Fruit fly (Drosophila melanogaster) whole organism, embryonic: ENCODE results near the gene CG46467.

Source experiments
- Awh ChIP-seq: fragments of 200-800 bp; sonication (Bioruptor generic); IDR thresholded peaks from 2 replicates; pipeline ENCODE4, ENCODE4 v1.3.6; 2022; ENCODE audit warnings: missing biosample characterization, missing genetic modification characterization
- B-H2 ChIP-seq: fragments of 200-800 bp; sonication (Bioruptor generic); optimal IDR thresholded peaks from 2 replicates; lab custom pipeline; 2018; ENCODE audit warnings: missing biosample characterization, mild to moderate bottlenecking, missing genetic modification characterization
- CG1024 ChIP-seq: fragments of 200-800 bp; sonication (Bioruptor generic); IDR thresholded peaks from 2 replicates; pipeline ENCODE4 v1.3.6; 2022; ENCODE audit warnings: missing biosample characterization, missing genetic modification characterization
- CG10274 ChIP-seq: fragments of 200-800 bp; sonication (Bioruptor generic); optimal IDR thresholded peaks from 3 replicates; lab custom pipeline; 2017; ENCODE audit warnings: missing biosample characterization, mild to moderate bottlenecking, missing genetic modification characterization
- CG10543 ChIP-seq: fragments of 200-800 bp; sonication (Bioruptor generic); optimal IDR thresholded peaks from 3 replicates; lab custom pipeline; 2017; ENCODE audit warnings: missing biosample characterization, mild to moderate bottlenecking, missing genetic modification characterization, moderate library complexity
- CG11696 ChIP-seq: fragments of 200-800 bp; sonication (Bioruptor generic); IDR thresholded peaks from 2 replicates; pipeline ENCODE4 v1.3.6; 2022; ENCODE audit warnings: missing biosample characterization, missing genetic modification characterization
- CG15479 ChIP-seq: fragments of 200-800 bp; sonication (Bioruptor generic); optimal IDR thresholded peaks from 3 replicates; lab custom pipeline; 2019; ENCODE audit warnings: missing biosample characterization, mild to moderate bottlenecking, missing genetic modification characterization, moderate library complexity
- CG32532 ChIP-seq: fragments of 200-800 bp; sonication (Bioruptor generic); IDR thresholded peaks from 2 replicates; pipeline ENCODE4 v1.3.6; 2022; ENCODE audit warnings: missing biosample characterization, missing genetic modification characterization
- CG34376 ChIP-seq: fragments of 200-800 bp; sonication (Bioruptor generic); optimal IDR thresholded peaks from 2 replicates; lab custom pipeline; 2018; ENCODE audit warnings: missing biosample characterization, mild to moderate bottlenecking, missing genetic modification characterization
- CG6765 ChIP-seq: fragments of 200-800 bp; sonication (Bioruptor generic); optimal IDR thresholded peaks from 3 replicates; lab custom pipeline; 2017; ENCODE audit warnings: missing biosample characterization, mild to moderate bottlenecking, missing genetic modification characterization
- CG8290 ChIP-seq, 3 experiments: fragments of 200-800 bp; sonication (Bioruptor generic); optimal IDR thresholded peaks; 2 replicates each; lab custom pipeline; 2016 to 2019; ENCODE audit warnings: missing biosample characterization in 3 of 3, missing genetic modification characterization in 3 of 3, mild to moderate bottlenecking in 2 of 3, moderate library complexity in 1 of 3
- CG8478 ChIP-seq: fragments of >200 bp; optimal IDR thresholded peaks from 2 replicates; lab custom pipeline; 2018
- Deaf1 ChIP-seq: fragments of 200-800 bp; optimal IDR thresholded peaks from 3 replicates; lab custom pipeline; 2019; ENCODE audit warnings: missing biosample characterization, mild to moderate bottlenecking, missing genetic modification characterization, moderate library complexity
- Drgx ChIP-seq: fragments of 200-800 bp; sonication (Bioruptor generic); IDR thresholded peaks from 2 replicates; pipeline ENCODE4 v1.3.6; 2022; ENCODE audit warnings: missing biosample characterization, missing genetic modification characterization
- Lpt ChIP-seq: fragments of >200 bp; optimal IDR thresholded peaks from 2 replicates; lab custom pipeline; 2018; ENCODE audit warnings: missing biosample characterization, missing genetic modification characterization
- Meics ChIP-seq: fragments of 200-800 bp; sonication (Bioruptor generic); optimal IDR thresholded peaks from 2 replicates; lab custom pipeline; 2017; ENCODE audit warnings: missing biosample characterization, mild to moderate bottlenecking, missing genetic modification characterization
- Pdp1 ChIP-seq, 2 experiments: fragments of 200-800 bp; sonication (Bioruptor generic); optimal IDR thresholded peaks; 3 replicates each; lab custom pipeline; 2016; ENCODE audit warnings: missing biosample characterization in 2 of 2, missing genetic modification characterization in 2 of 2, mild to moderate bottlenecking in 1 of 2, moderate library complexity in 1 of 2
- Trl ChIP-seq, 3 experiments: fragments of >200 bp in 2 of 3; fragments of 200-800 bp in 1 of 3; sonication (Bioruptor generic) in 1 of 3; optimal IDR thresholded peaks; 2 replicates in 1 of 3; 3 replicates in 2 of 3; lab custom pipeline; 2016 to 2017; ENCODE audit warnings: missing biosample characterization in 1 of 3, missing genetic modification characterization in 1 of 3
- caup ChIP-seq: fragments of 200-800 bp; sonication (Bioruptor generic); optimal IDR thresholded peaks from 3 replicates; lab custom pipeline; 2017; ENCODE audit warnings: missing biosample characterization, mild to moderate bottlenecking, missing genetic modification characterization, moderate library complexity; ENCODE audit not compliant: severe bottlenecking
- cg ChIP-seq: fragments of 200-800 bp; sonication (Bioruptor generic); optimal IDR thresholded peaks from 3 replicates; lab custom pipeline; 2019; ENCODE audit warnings: missing biosample characterization, mild to moderate bottlenecking, missing genetic modification characterization, moderate library complexity
- chinmo ChIP-seq: fragments of 200-800 bp; sonication (Bioruptor generic); IDR thresholded peaks from 4 replicates; pipeline ENCODE4 v1.3.6; 2022; ENCODE audit warnings: missing biosample characterization, missing genetic modification characterization; ENCODE audit not compliant: partially characterized antibody
- crol ChIP-seq: fragments of 200-800 bp; sonication (Bioruptor generic); IDR thresholded peaks from 2 replicates; pipeline ENCODE4 v1.3.6; 2022; ENCODE audit warnings: missing biosample characterization, missing genetic modification characterization
- en ChIP-seq: fragments of 200-800 bp; sonication (Bioruptor generic); optimal IDR thresholded peaks from 2 replicates; lab custom pipeline; 2016; ENCODE audit warnings: missing biosample characterization, missing genetic modification characterization
- ewg ChIP-seq: fragments of 200-800 bp; sonication (Bioruptor generic); optimal IDR thresholded peaks from 3 replicates; lab custom pipeline; 2017; ENCODE audit warnings: mild to moderate bottlenecking, missing biosample characterization, missing genetic modification reagents, missing genetic modification characterization
- inv ChIP-seq: fragments of 200-800 bp; sonication (Bioruptor generic); IDR thresholded peaks from 2 replicates; pipeline ENCODE4 v1.3.6; 2022; ENCODE audit warnings: missing biosample characterization, missing genetic modification characterization; ENCODE audit not compliant: partially characterized antibody
- mirr ChIP-seq: fragments of 200-800 bp; sonication (Bioruptor generic); optimal IDR thresholded peaks from 3 replicates; lab custom pipeline; 2018; ENCODE audit warnings: missing biosample characterization, mild to moderate bottlenecking, missing genetic modification characterization
- nerfin-2 ChIP-seq: fragments of 200-800 bp; sonication (Bioruptor generic); IDR thresholded peaks from 2 replicates; pipeline ENCODE4 v1.3.6; 2022; ENCODE audit warnings: missing biosample characterization, missing genetic modification characterization; ENCODE audit not compliant: partially characterized antibody
- nom ChIP-seq: fragments of 200-800 bp; sonication (Bioruptor generic); optimal IDR thresholded peaks from 2 replicates; lab custom pipeline; 2017; ENCODE audit warnings: missing biosample characterization, missing genetic modification characterization, mild to moderate bottlenecking, moderate library complexity, missing genetic modification reagents
- row ChIP-seq: fragments of 200-800 bp; sonication (Bioruptor generic); IDR thresholded peaks from 3 replicates; pipeline ENCODE4 v1.3.6; 2022; ENCODE audit warnings: missing biosample characterization, missing genetic modification characterization
- sens ChIP-seq: fragments of 200-800 bp; sonication (Bioruptor generic); peaks from one replicate; lab custom pipeline; 2016; ENCODE audit warnings: missing biosample characterization, missing genetic modification characterization
- slou ChIP-seq: fragments of 200-800 bp; sonication (Bioruptor generic); optimal IDR thresholded peaks from 3 replicates; lab custom pipeline; 2016; ENCODE audit warnings: missing biosample characterization, missing genetic modification characterization
- sob ChIP-seq: fragments of 200-800 bp; sonication (Bioruptor generic); IDR thresholded peaks from 2 replicates; pipeline ENCODE4 v1.3.6; 2022; ENCODE audit warnings: missing biosample characterization, missing genetic modification characterization
- sug ChIP-seq: fragments of 200-800 bp; optimal IDR thresholded peaks from 2 replicates; lab custom pipeline; 2019; ENCODE audit warnings: missing biosample characterization, mild to moderate bottlenecking, missing genetic modification characterization, moderate library complexity
- vvl ChIP-seq: fragments of 200-800 bp; sonication (Bioruptor generic); IDR thresholded peaks from 2 replicates; pipeline ENCODE4 v1.3.6; 2022; ENCODE audit warnings: missing biosample characterization, missing genetic modification characterization

The CG46467 gene

dm6 chr3R:9944379-9945056, 70.0 kb downstream of the CG46467 start (continued):
- TF ChIP-seq mirr (GFP tag; lab: Kevin White, UChicago) (peak; percentile 85), Lpt (GFP tag; lab: Kevin White, UChicago) (no peak), Awh (GFP tag; lab: Robert Waterston, UW) (0 out of 2 replicates have a peak, but pooled peaks have one; percentile 22), nerfin-2 (GFP tag; lab: Robert Waterston, UW) (no peak), CG6765 (GFP tag; lab: Kevin White, UChicago) (peak; percentile 37), B-H2 (GFP tag; lab: Kevin White, UChicago) (peak; percentile 41), CG1024 (GFP tag; lab: Robert Waterston, UW) (no peak), CG34376 (GFP tag; lab: Kevin White, UChicago) (peak; percentile 76), vvl (peak; percentile 54; the same call in 1 of the 2 replicates), CG10543 (GFP tag; lab: Kevin White, UChicago) (peak; percentile 78), caup (GFP tag; lab: Kevin White, UChicago) (peak; percentile 7)

- no peak for TF ChIP-seq slou (GFP tag; lab: Kevin White, UChicago)
- TF ChIP-seq CG11696, result 0 out of 2 replicates have a peak, but pooled peaks have one; percentile 27
- TF ChIP-seq chinmo, result 0 out of 4 replicates have a peak, but pooled peaks have one; percentile 64
- 0 out of 2 replicates have a peak, but pooled peaks have one; percentile 4 for TF ChIP-seq CG1024 (GFP tag; lab: Robert Waterston, UW)
- TF ChIP-seq Awh (GFP tag; lab: Robert Waterston, UW), result peak; percentile 48; the same call in 1 of the 2 replicates
- TF ChIP-seq Drgx, result 0 out of 2 replicates have a peak, but pooled peaks have one; percentile 16
- no peak for TF ChIP-seq row (GFP tag; lab: Robert Waterston, UW)
- peak; percentile 86 for TF ChIP-seq crol (GFP tag; lab: Robert Waterston, UW)
These were observed 72.0 kb downstream of the CG46467 start for dm6 chr3R:9946493-9946892.

- TF ChIP-seq CG10274 (no peak), ewg (peak; percentile 72), CG15479 (GFP tag; lab: Kevin White, UChicago) (peak; percentile 32), Drgx (peak; percentile 31; the same call in 1 of the 2 replicates), Trl (optimal IDR thresholded peaks at IDR 0.05; lab: Kevin White, UChicago) (peak; percentile 18 to 34), Trl (GFP tag; optimal IDR thresholded peaks at IDR 0.05; lab: Kevin White, UChicago) (no peak), sens (GFP tag; lab: Kevin White, UChicago) (peak; percentile 41), Pdp1 (GFP tag; optimal IDR thresholded peaks at IDR 0.05; lab: Kevin White, UChicago) (peak in 1 of 2 experiments; percentile 80), cg (GFP tag; lab: Kevin White, UChicago) (peak; percentile 47), nom (GFP tag; lab: Kevin White, UChicago) (peak; percentile 9), inv (GFP tag; lab: Robert Waterston, UW) (no peak), CG32532 (GFP tag; lab: Robert Waterston, UW) (0 out of 2 replicates have a peak, but pooled peaks have one; percentile 5), CG8478 (lab: Kevin White, UChicago) (peak; percentile 55), sug (tag; lab: Kevin White, UChicago) (no peak), en (no peak), Meics (GFP tag; lab: Kevin White, UChicago) (no peak), sob (GFP tag; lab: Robert Waterston, UW) (no peak), Deaf1 (peak; percentile 11), chinmo (peak; percentile 52; the same call in 1 of the 4 replicates), CG8290 (GFP tag; optimal IDR thresholded peaks at IDR 0.05; lab: Kevin White, UChicago) (no peak), CG8290 (tag; optimal IDR thresholded peaks at IDR 0.05; lab: Kevin White, UChicago) (no peak)
These were observed 75.4 kb downstream of the CG46467 start for dm6 chr3R:9949903-9950302.
